Fruit fly (Drosophila melanogaster) whole organism, embryonic: ENCODE measurements around the gene Ubc6.

Experiments used
- Aef1 ChIP-seq: fragments of 200-800 bp; sonication (Bioruptor generic); IDR thresholded peaks from 3 replicates; pipeline ENCODE4 v1.3.6; 2022; ENCODE audit warnings: missing biosample characterization, missing genetic modification characterization
- Antp ChIP-seq: fragments of 200-800 bp; sonication (Bioruptor generic); optimal IDR thresholded peaks from 3 replicates; lab custom pipeline; 2016; ENCODE audit warnings: missing biosample characterization, missing genetic modification characterization
- Bteb2 ChIP-seq: fragments of 200-800 bp; sonication (Bioruptor generic); optimal IDR thresholded peaks from 2 replicates; lab custom pipeline; 2016; ENCODE audit warnings: missing biosample characterization, missing genetic modification characterization
- CG1024 ChIP-seq: fragments of 200-800 bp; sonication (Bioruptor generic); IDR thresholded peaks from 2 replicates; pipeline ENCODE4 v1.3.6; 2022; ENCODE audit warnings: missing biosample characterization, missing genetic modification characterization
- CG10274 ChIP-seq: fragments of 200-800 bp; sonication (Bioruptor generic); optimal IDR thresholded peaks from 3 replicates; lab custom pipeline; 2017; ENCODE audit warnings: missing biosample characterization, mild to moderate bottlenecking, missing genetic modification characterization
- CG11398 ChIP-seq: fragments of 200-800 bp; sonication (Bioruptor generic); optimal IDR thresholded peaks from 2 replicates; lab custom pipeline; 2016; ENCODE audit warnings: missing biosample characterization, missing genetic modification characterization
- CG11504 ChIP-seq: fragments of 200-800 bp; sonication (Bioruptor generic); optimal IDR thresholded peaks from 3 replicates; lab custom pipeline; 2019; ENCODE audit warnings: missing biosample characterization, mild to moderate bottlenecking, missing genetic modification characterization, moderate library complexity
- CG11696 ChIP-seq: fragments of 200-800 bp; sonication (Bioruptor generic); IDR thresholded peaks from 2 replicates; pipeline ENCODE4 v1.3.6; 2022; ENCODE audit warnings: missing biosample characterization, missing genetic modification characterization
- CG13296 ChIP-seq: fragments of 200-800 bp; sonication (Bioruptor generic); optimal IDR thresholded peaks from 3 replicates; lab custom pipeline; 2018; ENCODE audit warnings: missing biosample characterization, mild to moderate bottlenecking, missing genetic modification characterization
- CG13624 ChIP-seq: fragments of 200-800 bp; sonication (Bioruptor generic); optimal IDR thresholded peaks from 2 replicates; lab custom pipeline; 2016; ENCODE audit warnings: missing biosample characterization, missing genetic modification characterization
- CG17186 ChIP-seq: fragments of 200-800 bp; sonication (Bioruptor generic); optimal IDR thresholded peaks from 3 replicates; lab custom pipeline; 2017; ENCODE audit warnings: missing biosample characterization, missing genetic modification reagents, missing genetic modification characterization
- CG17385 ChIP-seq: fragments of 200-800 bp; sonication (Bioruptor generic); optimal IDR thresholded peaks from 3 replicates; lab custom pipeline; 2018; ENCODE audit warnings: missing biosample characterization, mild to moderate bottlenecking, missing genetic modification characterization
- CG18599 ChIP-seq: fragments of 200-800 bp; sonication (Bioruptor generic); optimal IDR thresholded peaks from 3 replicates; lab custom pipeline; 2017; ENCODE audit warnings: missing biosample characterization, missing genetic modification characterization, mild to moderate bottlenecking, moderate library complexity, missing genetic modification reagents
- CG3065 ChIP-seq: fragments of 200-800 bp; sonication (Bioruptor generic); optimal IDR thresholded peaks from 2 replicates; lab custom pipeline; 2016; ENCODE audit warnings: missing biosample characterization, missing genetic modification characterization
- CG34376 ChIP-seq: fragments of 200-800 bp; sonication (Bioruptor generic); optimal IDR thresholded peaks from 2 replicates; lab custom pipeline; 2018; ENCODE audit warnings: missing biosample characterization, mild to moderate bottlenecking, missing genetic modification characterization
- CG3838 ChIP-seq: fragments of 200-800 bp; sonication (Bioruptor generic); optimal IDR thresholded peaks from 3 replicates; lab custom pipeline; 2016; ENCODE audit warnings: missing biosample characterization, missing genetic modification characterization
- CG5953 ChIP-seq: fragments of 200-800 bp; sonication (Bioruptor generic); IDR thresholded peaks from 2 replicates; pipeline ENCODE4 v1.3.6; 2022; ENCODE audit warnings: missing biosample characterization, missing genetic modification characterization
- CG6791 ChIP-seq: fragments of 200-800 bp; sonication (Bioruptor generic); IDR thresholded peaks from 3 replicates; pipeline ENCODE4 v1.3.6; 2022; ENCODE audit warnings: missing biosample characterization, missing genetic modification characterization; ENCODE audit not compliant: partially characterized antibody
- CG8290 ChIP-seq, 3 experiments: fragments of 200-800 bp; sonication (Bioruptor generic); optimal IDR thresholded peaks; 2 replicates each; lab custom pipeline; 2016 to 2019; ENCODE audit warnings: missing biosample characterization in 3 of 3, missing genetic modification characterization in 3 of 3, mild to moderate bottlenecking in 2 of 3, moderate library complexity in 1 of 3
- CG9797 ChIP-seq: fragments of 200-800 bp; sonication (Bioruptor generic); optimal IDR thresholded peaks from 3 replicates; lab custom pipeline; 2018; ENCODE audit warnings: missing biosample characterization, mild to moderate bottlenecking, missing genetic modification characterization
- CrebB ChIP-seq: fragments of 200-800 bp; sonication (Bioruptor generic); optimal IDR thresholded peaks from 3 replicates; lab custom pipeline; 2018; ENCODE audit warnings: missing biosample characterization, mild to moderate bottlenecking, missing genetic modification characterization
- Dfd ChIP-seq, 2 experiments: fragments of >200 bp; optimal IDR thresholded peaks; 2 replicates each; lab custom pipeline; 2017; ENCODE audit warnings: missing biosample characterization in 2 of 2, missing genetic modification characterization in 2 of 2
- Dip3 ChIP-seq: fragments of 200-800 bp; sonication (Bioruptor generic); optimal IDR thresholded peaks from 3 replicates; lab custom pipeline; 2016; ENCODE audit warnings: missing biosample characterization, missing genetic modification characterization
- Doc3 ChIP-seq: fragments of 200-800 bp; sonication (Bioruptor generic); IDR thresholded peaks from 3 replicates; pipeline ENCODE4 v1.3.6; 2022; ENCODE audit warnings: missing biosample characterization, missing genetic modification characterization; ENCODE audit not compliant: partially characterized antibody
- Elba2 ChIP-seq: fragments of 200-800 bp; sonication (Bioruptor generic); optimal IDR thresholded peaks from 3 replicates; lab custom pipeline; 2016; ENCODE audit warnings: missing biosample characterization, missing genetic modification characterization
- HLH54F ChIP-seq: fragments of 200-800 bp; sonication (Bioruptor generic); optimal IDR thresholded peaks from 3 replicates; lab custom pipeline; 2016; ENCODE audit warnings: missing biosample characterization, missing genetic modification characterization
- HmgD ChIP-seq: fragments of 200-800 bp; sonication (Bioruptor generic); optimal IDR thresholded peaks from 3 replicates; lab custom pipeline; 2016; ENCODE audit warnings: missing biosample characterization, missing genetic modification characterization
- Hr51 ChIP-seq, 2 experiments: fragments of 200-800 bp; sonication (Bioruptor generic); optimal IDR thresholded peaks; 2 replicates in 1 of 2; 3 replicates in 1 of 2; lab custom pipeline; 2016 to 2018; ENCODE audit warnings: missing biosample characterization in 2 of 2, missing genetic modification characterization in 2 of 2, mild to moderate bottlenecking in 1 of 2, moderate library complexity in 1 of 2
- Jarid2 ChIP-seq: fragments of 200-800 bp; sonication (Bioruptor generic); optimal IDR thresholded peaks from 3 replicates; lab custom pipeline; 2017; ENCODE audit warnings: mild to moderate bottlenecking, missing biosample characterization, missing genetic modification reagents, missing genetic modification characterization
- Meics ChIP-seq: fragments of 200-800 bp; sonication (Bioruptor generic); optimal IDR thresholded peaks from 2 replicates; lab custom pipeline; 2017; ENCODE audit warnings: missing biosample characterization, mild to moderate bottlenecking, missing genetic modification characterization
- Oli ChIP-seq: fragments of 200-800 bp; sonication (Bioruptor generic); optimal IDR thresholded peaks from 2 replicates; lab custom pipeline; 2018; ENCODE audit warnings: missing biosample characterization, mild to moderate bottlenecking, missing genetic modification characterization, moderate library complexity
- Poxn ChIP-seq: fragments of 200-800 bp; sonication (Bioruptor generic); IDR thresholded peaks from 2 replicates; pipeline ENCODE4 v1.3.6; 2022; ENCODE audit warnings: missing biosample characterization, missing genetic modification characterization
- Side ChIP-seq: fragments of 200-800 bp; sonication (Bioruptor generic); optimal IDR thresholded peaks from 2 replicates; lab custom pipeline; 2016; ENCODE audit warnings: missing biosample characterization, missing genetic modification characterization
- Sox102F ChIP-seq: fragments of 200-800 bp; sonication (Bioruptor generic); optimal IDR thresholded peaks from 2 replicates; lab custom pipeline; 2018; ENCODE audit warnings: missing biosample characterization, mild to moderate bottlenecking, missing genetic modification characterization, moderate library complexity
- Sry-δ ChIP-seq: fragments of 200-800 bp; sonication (Bioruptor generic); optimal IDR thresholded peaks from 2 replicates; lab custom pipeline; 2016; ENCODE audit warnings: missing biosample characterization, missing genetic modification characterization
- aop ChIP-seq: fragments of 200-800 bp; sonication (Bioruptor generic); IDR thresholded peaks from 2 replicates; pipeline ENCODE4 v1.3.6; 2022; ENCODE audit warnings: missing biosample characterization, missing genetic modification characterization
- ap ChIP-seq: fragments of 200-800 bp; sonication (Bioruptor generic); IDR thresholded peaks from 2 replicates; pipeline ENCODE4 v1.3.6; 2022; ENCODE audit warnings: missing biosample characterization, missing genetic modification characterization
- bowl ChIP-seq: fragments of 200-800 bp; sonication (Bioruptor generic); IDR thresholded peaks from 2 replicates; pipeline ENCODE4 v1.3.6; 2022; ENCODE audit warnings: missing biosample characterization, missing genetic modification characterization
- bsh ChIP-seq, 2 experiments: fragments of 200-800 bp; sonication (Bioruptor generic); optimal IDR thresholded peaks; 2 replicates each; lab custom pipeline; 2017 to 2018; ENCODE audit warnings: mild to moderate bottlenecking in 2 of 2, missing biosample characterization in 2 of 2, missing genetic modification characterization in 2 of 2, moderate library complexity in 1 of 2
- dmrt99B ChIP-seq: fragments of 200-800 bp; sonication (Bioruptor generic); optimal IDR thresholded peaks from 2 replicates; lab custom pipeline; 2018; ENCODE audit warnings: missing biosample characterization, mild to moderate bottlenecking, missing genetic modification characterization, moderate library complexity
- fd102C ChIP-seq: fragments of 200-800 bp; sonication (Bioruptor generic); optimal IDR thresholded peaks from 2 replicates; lab custom pipeline; 2018; ENCODE audit warnings: missing biosample characterization, mild to moderate bottlenecking, missing genetic modification characterization, moderate library complexity
- h ChIP-seq: fragments of >200 bp; optimal IDR thresholded peaks from 2 replicates; lab custom pipeline; 2017
- hbn ChIP-seq: fragments of 200-800 bp; sonication (Bioruptor generic); IDR thresholded peaks from 2 replicates; pipeline ENCODE4 v1.3.6; 2022; ENCODE audit warnings: missing biosample characterization, missing genetic modification characterization; ENCODE audit not compliant: partially characterized antibody
- mld ChIP-seq: fragments of 200-800 bp; sonication (Bioruptor generic); IDR thresholded peaks from 3 replicates; pipeline ENCODE4 v1.3.6; 2022; ENCODE audit warnings: missing biosample characterization, missing genetic modification characterization; ENCODE audit not compliant: partially characterized antibody
- psq ChIP-seq: fragments of 200-800 bp; sonication (Bioruptor generic); optimal IDR thresholded peaks from 2 replicates; lab custom pipeline; 2017; ENCODE audit warnings: missing biosample characterization, missing genetic modification characterization
- slou ChIP-seq: fragments of 200-800 bp; sonication (Bioruptor generic); optimal IDR thresholded peaks from 3 replicates; lab custom pipeline; 2016; ENCODE audit warnings: missing biosample characterization, missing genetic modification characterization
- sqz ChIP-seq: fragments of 200-800 bp; sonication (Bioruptor generic); optimal IDR thresholded peaks from 3 replicates; lab custom pipeline; 2018; ENCODE audit warnings: missing biosample characterization, mild to moderate bottlenecking, missing genetic modification characterization
- ssp ChIP-seq: fragments of 200-800 bp; sonication (Bioruptor generic); IDR thresholded peaks from 2 replicates; pipeline ENCODE4 v1.3.6; 2022; ENCODE audit warnings: missing biosample characterization, missing genetic modification characterization
- tin ChIP-seq: fragments of 200-800 bp; sonication (Bioruptor generic); optimal IDR thresholded peaks from 3 replicates; lab custom pipeline; 2016; ENCODE audit warnings: missing biosample characterization, missing genetic modification characterization
- tna ChIP-seq: fragments of 200-800 bp; sonication (Bioruptor generic); IDR thresholded peaks from 2 replicates; pipeline ENCODE4 v1.3.6; 2022; ENCODE audit warnings: missing biosample characterization, missing genetic modification characterization; ENCODE audit not compliant: partially characterized antibody

Gene Ubc6

DNA sequence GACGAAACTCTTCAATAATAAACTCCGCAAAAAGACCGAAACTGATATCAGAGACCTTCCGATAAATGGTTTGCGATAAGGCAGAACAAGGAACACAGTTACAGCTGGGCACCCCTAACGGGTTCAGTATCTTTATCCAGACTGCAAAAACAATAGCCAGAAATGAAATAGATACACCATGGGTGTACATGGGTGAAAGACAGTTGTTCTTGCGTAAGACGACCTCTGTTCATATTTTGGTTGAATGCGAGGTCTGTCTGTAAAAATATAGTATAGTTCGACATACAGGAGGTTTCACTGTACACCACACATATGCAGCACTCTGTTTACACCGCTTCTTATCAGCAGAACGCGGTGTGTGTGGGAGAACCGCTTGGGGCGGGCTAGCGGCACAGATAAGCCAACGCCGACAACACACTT is 40.3 kb downstream of the Ubc6 start (continued):
- peak; percentile 73 for TF ChIP-seq Antp (GFP tag; lab: Kevin White, UChicago)
- TF ChIP-seq h (lab: Kevin White, UChicago), result no peak
- TF ChIP-seq aop (GFP tag; lab: Robert Waterston, UW), result no peak
- peak in 1 of 2 experiments; percentile 56 for TF ChIP-seq bsh (GFP tag; optimal IDR thresholded peaks at IDR 0.05; lab: Kevin White, UChicago)
- TF ChIP-seq CG3065, result peak; percentile 32
- no peak for TF ChIP-seq CG11398 (GFP tag; lab: Kevin White, UChicago)
- TF ChIP-seq Poxn, result peak; percentile 40; the same call in 1 of the 2 replicates
- TF ChIP-seq CG1024 (GFP tag; lab: Robert Waterston, UW), result peak; percentile 31; the same call in 1 of the 2 replicates
- TF ChIP-seq CG6791 (GFP tag; lab: Robert Waterston, UW), result no peak
- peak; percentile 65 for TF ChIP-seq Dip3
- peak; percentile 0 for TF ChIP-seq slou (GFP tag; lab: Kevin White, UChicago)
- peak; percentile 88 for TF ChIP-seq CG18599 (GFP tag; lab: Kevin White, UChicago)
- TF ChIP-seq Bteb2 (GFP tag; lab: Kevin White, UChicago), result peak; percentile 66
- TF ChIP-seq CG3838, result no peak
- no peak for TF ChIP-seq CG10274 (GFP tag; lab: Kevin White, UChicago)
- no peak for TF ChIP-seq CG9797 (GFP tag; lab: Kevin White, UChicago)
- TF ChIP-seq CG13296 (GFP tag; lab: Kevin White, UChicago), result peak; percentile 28
- peak; percentile 68 for TF ChIP-seq CG17385 (GFP tag; lab: Kevin White, UChicago)
- TF ChIP-seq sqz (GFP tag; lab: Kevin White, UChicago), result peak; percentile 30
- TF ChIP-seq ssp (GFP tag; lab: Robert Waterston, UW), result no peak
- TF ChIP-seq bowl, result 0 out of 2 replicates have a peak, but pooled peaks have one; percentile 44
- no peak for TF ChIP-seq Dfd (GFP tag; optimal IDR thresholded peaks at IDR 0.05; lab: Kevin White, UChicago)
- TF ChIP-seq CG11504 (tag; lab: Kevin White, UChicago), result peak; percentile 69
- peak; percentile 5 for TF ChIP-seq psq (GFP tag; lab: Kevin White, UChicago)
- TF ChIP-seq CG13624, result peak; percentile 50
- no peak for TF ChIP-seq tna (GFP tag; lab: Robert Waterston, UW)
- TF ChIP-seq Jarid2, result peak; percentile 16
- TF ChIP-seq fd102C (GFP tag; lab: Kevin White, UChicago), result no peak
- TF ChIP-seq hbn, result no peak
- peak; percentile 41 for TF ChIP-seq HLH54F (GFP tag; lab: Kevin White, UChicago)
- TF ChIP-seq Aef1 (GFP tag; lab: Robert Waterston, UW), result peak; percentile 66
- TF ChIP-seq ap (GFP tag; lab: Robert Waterston, UW), result no peak
- no peak for TF ChIP-seq Elba2 (GFP tag; lab: Kevin White, UChicago)
- peak; percentile 19 for TF ChIP-seq Side (GFP tag; lab: Kevin White, UChicago)
- peak; percentile 47 for TF ChIP-seq CG8290 (GFP tag; optimal IDR thresholded peaks at IDR 0.05; lab: Kevin White, UChicago)
- peak in 1 of 2 experiments; percentile 94 for TF ChIP-seq CG8290 (tag; optimal IDR thresholded peaks at IDR 0.05; lab: Kevin White, UChicago)
- TF ChIP-seq CG11696 (GFP tag; lab: Robert Waterston, UW), result no peak
- no peak for TF ChIP-seq Doc3 (GFP tag; lab: Robert Waterston, UW)
- TF ChIP-seq CG34376 (GFP tag; lab: Kevin White, UChicago), result peak; percentile 89
- no peak for TF ChIP-seq mld (GFP tag; lab: Robert Waterston, UW)
- peak; percentile 57 for TF ChIP-seq Sox102F (GFP tag; lab: Kevin White, UChicago)
- TF ChIP-seq Oli (tag; lab: Kevin White, UChicago), result peak; percentile 67
- peak; percentile 46; the same call in 1 of the 2 replicates for TF ChIP-seq CG5953 (GFP tag; lab: Robert Waterston, UW)
- TF ChIP-seq CG17186 (GFP tag; lab: Kevin White, UChicago), result no peak
- TF ChIP-seq Hr51 (GFP tag; optimal IDR thresholded peaks at IDR 0.05; lab: Kevin White, UChicago), result peak; percentile 28 to 70
- TF ChIP-seq HmgD, result no peak
- peak; percentile 66 for TF ChIP-seq CrebB (tag; lab: Kevin White, UChicago)
- TF ChIP-seq tin, result peak; percentile 55
- peak; percentile 95 for TF ChIP-seq Meics (GFP tag; lab: Kevin White, UChicago)
- TF ChIP-seq dmrt99B (tag; lab: Kevin White, UChicago), result peak; percentile 59
- TF ChIP-seq Sry-δ (GFP tag; lab: Kevin White, UChicago), result peak; percentile 34
